Fruit fly (Drosophila melanogaster) whole organism, embryonic: ENCODE measurements around the gene aux.

ENCODE experiments used
- Abd-B ChIP-seq: fragments of 200-800 bp; sonication (Bioruptor generic); optimal IDR thresholded peaks from 2 replicates; lab custom pipeline; 2018; ENCODE audit warnings: missing biosample characterization, mild to moderate bottlenecking, missing genetic modification characterization, moderate library complexity
- CG11723 ChIP-seq: fragments of 200-800 bp; sonication (Bioruptor generic); optimal IDR thresholded peaks from 2 replicates; lab custom pipeline; 2017; ENCODE audit warnings: missing biosample characterization, mild to moderate bottlenecking, missing genetic modification characterization
- CG12659 ChIP-seq: fragments of 200-800 bp; sonication (Bioruptor generic); optimal IDR thresholded peaks from 3 replicates; lab custom pipeline; 2017; ENCODE audit warnings: mild to moderate bottlenecking, missing biosample characterization, missing genetic modification reagents, missing genetic modification characterization
- CG13287 ChIP-seq: fragments of 200-800 bp; sonication (Bioruptor generic); IDR thresholded peaks from 2 replicates; pipeline ENCODE4 v1.3.6; 2022; ENCODE audit warnings: missing biosample characterization, missing genetic modification characterization; ENCODE audit not compliant: partially characterized antibody
- CG13775 ChIP-seq: fragments of 200-800 bp; sonication (Bioruptor generic); optimal IDR thresholded peaks from 3 replicates; lab custom pipeline; 2017; ENCODE audit warnings: missing biosample characterization, mild to moderate bottlenecking, missing genetic modification characterization
- CG13894 ChIP-seq: fragments of 200-800 bp; sonication (Bioruptor generic); optimal IDR thresholded peaks from 3 replicates; lab custom pipeline; 2018; ENCODE audit warnings: missing biosample characterization, mild to moderate bottlenecking, missing genetic modification characterization, moderate library complexity
- CG14667 ChIP-seq: fragments of 200-800 bp; sonication (Bioruptor generic); IDR thresholded peaks from 2 replicates; pipeline ENCODE4 v1.3.6; 2022; ENCODE audit warnings: missing biosample characterization, missing genetic modification characterization
- CG16813 ChIP-seq: fragments of 200-800 bp; sonication (Bioruptor generic); IDR thresholded peaks from 3 replicates; pipeline ENCODE4 v1.3.6; 2022; ENCODE audit warnings: missing biosample characterization, missing genetic modification characterization; ENCODE audit not compliant: partially characterized antibody
- CG16815 ChIP-seq: fragments of 200-800 bp; sonication (Bioruptor generic); optimal IDR thresholded peaks from 3 replicates; lab custom pipeline; 2017; ENCODE audit warnings: missing biosample characterization, mild to moderate bottlenecking, missing genetic modification characterization
- CG17361 ChIP-seq: fragments of 200-800 bp; sonication (Bioruptor generic); IDR thresholded peaks from 3 replicates; pipeline ENCODE4 v1.3.6; 2022; ENCODE audit warnings: missing biosample characterization, missing genetic modification characterization
- CG17802 ChIP-seq: fragments of 200-800 bp; sonication (Bioruptor generic); optimal IDR thresholded peaks from 2 replicates; lab custom pipeline; 2018; ENCODE audit warnings: missing biosample characterization, mild to moderate bottlenecking, missing genetic modification characterization, moderate library complexity
- CG17829 ChIP-seq: fragments of 200-800 bp; optimal IDR thresholded peaks from 2 replicates; lab custom pipeline; 2019; ENCODE audit warnings: missing biosample characterization, mild to moderate bottlenecking, missing genetic modification characterization, moderate library complexity
- CG2199 ChIP-seq: fragments of 200-800 bp; sonication (Bioruptor generic); IDR thresholded peaks from 3 replicates; pipeline ENCODE4 v1.3.6; 2022; ENCODE audit warnings: missing biosample characterization, missing genetic modification characterization
- CG30403 ChIP-seq: fragments of 200-800 bp; sonication (Bioruptor generic); optimal IDR thresholded peaks from 3 replicates; lab custom pipeline; 2016; ENCODE audit warnings: missing biosample characterization, missing genetic modification characterization
- CG3847 ChIP-seq: fragments of 200-800 bp; sonication (Bioruptor generic); IDR thresholded peaks from 2 replicates; pipeline ENCODE4 v1.3.6; 2022; ENCODE audit warnings: missing biosample characterization, missing genetic modification characterization
- CG3995 ChIP-seq: fragments of 200-800 bp; sonication (Bioruptor generic); optimal IDR thresholded peaks from 3 replicates; lab custom pipeline; 2016; ENCODE audit warnings: missing biosample characterization, missing genetic modification characterization
- CG42726 ChIP-seq: fragments of 200-800 bp; sonication (Bioruptor generic); IDR thresholded peaks from 2 replicates; pipeline ENCODE4 v1.3.6; 2022; ENCODE audit warnings: missing biosample characterization, missing genetic modification characterization; ENCODE audit not compliant: partially characterized antibody
- CG4424 ChIP-seq: fragments of 200-800 bp; sonication (Bioruptor generic); optimal IDR thresholded peaks from 3 replicates; lab custom pipeline; 2016; ENCODE audit warnings: missing biosample characterization, missing genetic modification characterization
- CG6689 ChIP-seq: fragments of 200-800 bp; sonication (Bioruptor generic); IDR thresholded peaks from 2 replicates; pipeline ENCODE4 v1.3.6; 2022; ENCODE audit warnings: missing biosample characterization, missing genetic modification characterization
- CG7271 ChIP-seq: fragments of 200-800 bp; sonication (Bioruptor generic); optimal IDR thresholded peaks from 2 replicates; lab custom pipeline; 2018; ENCODE audit warnings: missing biosample characterization, mild to moderate bottlenecking, missing genetic modification characterization, moderate library complexity
- CG7357 ChIP-seq: fragments of 200-800 bp; sonication (Bioruptor generic); IDR thresholded peaks from 3 replicates; pipeline ENCODE4 v1.3.6; 2022; ENCODE audit warnings: missing biosample characterization, missing genetic modification characterization
- CG7556 ChIP-seq: fragments of 200-800 bp; sonication (Bioruptor generic); optimal IDR thresholded peaks from 2 replicates; lab custom pipeline; 2017; ENCODE audit warnings: missing biosample characterization, mild to moderate bottlenecking, missing genetic modification characterization
- CoRest ChIP-seq: fragments of 200-800 bp; sonication (Bioruptor generic); optimal IDR thresholded peaks from 3 replicates; lab custom pipeline; 2018; ENCODE audit warnings: missing biosample characterization, mild to moderate bottlenecking, missing genetic modification characterization, moderate library complexity
- Dll ChIP-seq: fragments of 200-800 bp; sonication (Bioruptor generic); IDR thresholded peaks from 4 replicates; pipeline ENCODE4 v1.3.6; 2022; ENCODE audit warnings: missing biosample characterization, missing genetic modification characterization; ENCODE audit not compliant: partially characterized antibody
- Dref ChIP-seq: fragments of 200-800 bp; sonication (Bioruptor generic); IDR thresholded peaks from 2 replicates; pipeline ENCODE4 v1.3.6; 2022; ENCODE audit warnings: missing biosample characterization, missing genetic modification characterization
- Ets65A ChIP-seq: fragments of 200-800 bp; sonication (Bioruptor generic); peaks from one replicate; lab custom pipeline; 2016; ENCODE audit warnings: missing biosample characterization, missing genetic modification characterization
- Ets97D ChIP-seq: fragments of 200-800 bp; sonication (Bioruptor generic); optimal IDR thresholded peaks from 3 replicates; lab custom pipeline; 2016; ENCODE audit warnings: missing biosample characterization, missing genetic modification characterization
- GATAe ChIP-seq: fragments of 200-800 bp; sonication (Bioruptor generic); conservative IDR thresholded peaks from 2 replicates; pipeline ENCODE4 v1.3.6; 2022; ENCODE audit warnings: missing biosample characterization, missing genetic modification characterization
- H2.0 ChIP-seq: fragments of 200-800 bp; sonication (Bioruptor generic); IDR thresholded peaks from 2 replicates; pipeline ENCODE4 v1.3.6; 2022; ENCODE audit warnings: missing biosample characterization, missing genetic modification characterization
- Hr78 ChIP-seq, 2 experiments: fragments of 200-800 bp in 1 of 2; fragments of >200 bp in 1 of 2; sonication (Bioruptor generic) in 1 of 2; optimal IDR thresholded peaks; 2 replicates each; lab custom pipeline; 2017 to 2019; ENCODE audit warnings: missing biosample characterization in 2 of 2, missing genetic modification characterization in 2 of 2, mild to moderate bottlenecking in 1 of 2, moderate library complexity in 1 of 2
- MBD-R2 ChIP-seq: fragments of 200-800 bp; sonication (Bioruptor generic); IDR thresholded peaks from 2 replicates; pipeline ENCODE4 v1.3.6; 2022; ENCODE audit warnings: missing biosample characterization, missing genetic modification characterization
- Rfx ChIP-seq: fragments of 200-800 bp; sonication (Bioruptor generic); IDR thresholded peaks from 2 replicates; pipeline ENCODE4 v1.3.6; 2022; ENCODE audit warnings: missing biosample characterization, missing genetic modification characterization
- amos ChIP-seq: fragments of 200-800 bp; sonication (Bioruptor generic); IDR thresholded peaks from 2 replicates; pipeline ENCODE4 v1.3.6; 2022; ENCODE audit warnings: missing biosample characterization, missing genetic modification characterization; ENCODE audit not compliant: partially characterized antibody
- ap ChIP-seq: fragments of 200-800 bp; sonication (Bioruptor generic); IDR thresholded peaks from 2 replicates; pipeline ENCODE4 v1.3.6; 2022; ENCODE audit warnings: missing biosample characterization, missing genetic modification characterization
- gfzf ChIP-seq: fragments of 200-800 bp; sonication (Bioruptor generic); optimal IDR thresholded peaks from 2 replicates; lab custom pipeline; 2016; ENCODE audit warnings: missing biosample characterization, mild to moderate bottlenecking, missing genetic modification characterization, moderate library complexity
- grn ChIP-seq: fragments of 200-800 bp; sonication (Bioruptor generic); optimal IDR thresholded peaks from 3 replicates; lab custom pipeline; 2017; ENCODE audit warnings: missing biosample characterization, missing genetic modification characterization
- knrl ChIP-seq: fragments of 200-800 bp; sonication (Bioruptor generic); IDR thresholded peaks from 3 replicates; pipeline ENCODE4 v1.3.6; 2022; ENCODE audit warnings: missing biosample characterization, missing genetic modification characterization; ENCODE audit not compliant: partially characterized antibody
- nerfin-2 ChIP-seq: fragments of 200-800 bp; sonication (Bioruptor generic); IDR thresholded peaks from 2 replicates; pipeline ENCODE4 v1.3.6; 2022; ENCODE audit warnings: missing biosample characterization, missing genetic modification characterization; ENCODE audit not compliant: partially characterized antibody
- nmo ChIP-seq: fragments of 200-800 bp; sonication (Bioruptor generic); optimal IDR thresholded peaks from 2 replicates; lab custom pipeline; 2018; ENCODE audit warnings: missing biosample characterization, mild to moderate bottlenecking, missing genetic modification characterization, moderate library complexity
- nom ChIP-seq: fragments of 200-800 bp; sonication (Bioruptor generic); optimal IDR thresholded peaks from 2 replicates; lab custom pipeline; 2017; ENCODE audit warnings: missing biosample characterization, missing genetic modification characterization, mild to moderate bottlenecking, moderate library complexity, missing genetic modification reagents
- pum ChIP-seq: fragments of 200-800 bp; sonication (Bioruptor generic); optimal IDR thresholded peaks from 2 replicates; lab custom pipeline; 2016; ENCODE audit warnings: missing biosample characterization, missing genetic modification characterization
- pzg ChIP-seq: fragments of 200-800 bp; sonication (Bioruptor generic); optimal IDR thresholded peaks from 3 replicates; lab custom pipeline; 2018; ENCODE audit warnings: missing biosample characterization, mild to moderate bottlenecking, missing genetic modification characterization, moderate library complexity
- row ChIP-seq: fragments of 200-800 bp; sonication (Bioruptor generic); IDR thresholded peaks from 3 replicates; pipeline ENCODE4 v1.3.6; 2022; ENCODE audit warnings: missing biosample characterization, missing genetic modification characterization
- scrt ChIP-seq: fragments of 200-800 bp; sonication (Bioruptor generic); optimal IDR thresholded peaks from 2 replicates; lab custom pipeline; 2018; ENCODE audit warnings: missing biosample characterization, mild to moderate bottlenecking, missing genetic modification characterization, moderate library complexity
- slbo ChIP-seq: fragments of 200-800 bp; sonication (Bioruptor generic); IDR thresholded peaks from 2 replicates; pipeline ENCODE4 v1.3.6; 2022; ENCODE audit warnings: missing biosample characterization, missing genetic modification characterization
- tio ChIP-seq: fragments of 200-800 bp; sonication (Bioruptor generic); optimal IDR thresholded peaks from 2 replicates; lab custom pipeline; 2017; ENCODE audit warnings: missing biosample characterization, missing genetic modification characterization, inconsistent platforms
- vnd ChIP-seq: fragments of 200-800 bp; sonication (Bioruptor generic); IDR thresholded peaks from 3 replicates; pipeline ENCODE4 v1.3.6; 2022; ENCODE audit warnings: missing biosample characterization, missing genetic modification characterization; ENCODE audit not compliant: partially characterized antibody

The aux gene

dm6 chr3R:4232139-4233017 is 20.8 kb downstream of the aux start, which contains the start of gene CG14641 (continued):
- TF ChIP-seq CG6689 (GFP tag; lab: Robert Waterston, UW) (peak; percentile 17; the same call in 1 of the 2 replicates), CG17802 (tag; lab: Kevin White, UChicago) (peak; percentile 85), CG4424 (GFP tag; lab: Kevin White, UChicago) (peak; percentile 16), CG7357 (peak; percentile 90), CG30403 (GFP tag; lab: Kevin White, UChicago) (peak; percentile 19), CG7556 (GFP tag; lab: Kevin White, UChicago) (no peak), ap (GFP tag; lab: Robert Waterston, UW) (0 out of 2 replicates have a peak, but pooled peaks have one; percentile 11), CG12659 (GFP tag; lab: Kevin White, UChicago) (peak; percentile 39), nom (GFP tag; lab: Kevin White, UChicago) (peak; percentile 30), gfzf (GFP tag; lab: Kevin White, UChicago) (peak; percentile 30), slbo (GFP tag; lab: Robert Waterston, UW) (peak; percentile 27; the same call in 1 of the 2 replicates), knrl (GFP tag; lab: Robert Waterston, UW) (peak; percentile 49; the same call in 2 of the 3 replicates), GATAe (GFP tag; lab: Robert Waterston, UW) (no peak), scrt (GFP tag; lab: Kevin White, UChicago) (no peak), CG17829 (tag; lab: Kevin White, UChicago) (no peak), Ets65A (peak; percentile 82), CG3847 (GFP tag; lab: Robert Waterston, UW) (no peak), amos (GFP tag; lab: Robert Waterston, UW) (peak; percentile 73), H2.0 (GFP tag; lab: Robert Waterston, UW) (no peak), CG13894 (tag; lab: Kevin White, UChicago) (no peak), CG14667 (GFP tag; lab: Robert Waterston, UW) (peak; percentile 29; the same call in 1 of the 2 replicates), CG3995 (GFP tag; lab: Kevin White, UChicago) (peak; percentile 66), Abd-B (GFP tag; lab: Kevin White, UChicago) (no peak), CG2199 (GFP tag; lab: Robert Waterston, UW) (0 out of 3 replicates have a peak, but pooled peaks have one; percentile 24), CG17361 (peak; percentile 62), grn (GFP tag; lab: Kevin White, UChicago) (no peak), tio (peak; percentile 47), Dref (GFP tag; lab: Robert Waterston, UW) (peak; percentile 83), CG13287 (GFP tag; lab: Robert Waterston, UW) (peak; percentile 8; the same call in 1 of the 2 replicates), CG16815 (peak; percentile 22), nerfin-2 (0 out of 2 replicates have a peak, but pooled peaks have one; percentile 21), Hr78 (GFP tag; optimal IDR thresholded peaks at IDR 0.05; lab: Kevin White, UChicago) (peak in 1 of 2 experiments; percentile 44), pum (GFP tag; lab: Kevin White, UChicago) (no peak), vnd (peak; percentile 38; the same call in 1 of the 3 replicates), CG7271 (no peak), CG42726 (GFP tag; lab: Robert Waterston, UW) (peak; percentile 60), CG16813 (GFP tag; lab: Robert Waterston, UW) (peak; percentile 64), MBD-R2 (GFP tag; lab: Robert Waterston, UW) (peak; percentile 37), pzg (peak; percentile 45), row (GFP tag; lab: Robert Waterston, UW) (peak; percentile 65), Ets97D (no peak), nmo (GFP tag; lab: Kevin White, UChicago) (peak; percentile 27), CoRest (tag; lab: Kevin White, UChicago) (peak; percentile 42), Dll (GFP tag; lab: Robert Waterston, UW) (peak; percentile 48; the same call in 3 of the 4 replicates), CG11723 (GFP tag; lab: Kevin White, UChicago) (peak; percentile 64), CG13775 (GFP tag; lab: Kevin White, UChicago) (peak; percentile 29), Rfx (GFP tag; lab: Robert Waterston, UW) (peak; percentile 23; the same call in 1 of the 2 replicates)
